Worm (Caenorhabditis elegans): ENCODE results near the gene nrx-1.

The nrx-1 gene

DNA sequence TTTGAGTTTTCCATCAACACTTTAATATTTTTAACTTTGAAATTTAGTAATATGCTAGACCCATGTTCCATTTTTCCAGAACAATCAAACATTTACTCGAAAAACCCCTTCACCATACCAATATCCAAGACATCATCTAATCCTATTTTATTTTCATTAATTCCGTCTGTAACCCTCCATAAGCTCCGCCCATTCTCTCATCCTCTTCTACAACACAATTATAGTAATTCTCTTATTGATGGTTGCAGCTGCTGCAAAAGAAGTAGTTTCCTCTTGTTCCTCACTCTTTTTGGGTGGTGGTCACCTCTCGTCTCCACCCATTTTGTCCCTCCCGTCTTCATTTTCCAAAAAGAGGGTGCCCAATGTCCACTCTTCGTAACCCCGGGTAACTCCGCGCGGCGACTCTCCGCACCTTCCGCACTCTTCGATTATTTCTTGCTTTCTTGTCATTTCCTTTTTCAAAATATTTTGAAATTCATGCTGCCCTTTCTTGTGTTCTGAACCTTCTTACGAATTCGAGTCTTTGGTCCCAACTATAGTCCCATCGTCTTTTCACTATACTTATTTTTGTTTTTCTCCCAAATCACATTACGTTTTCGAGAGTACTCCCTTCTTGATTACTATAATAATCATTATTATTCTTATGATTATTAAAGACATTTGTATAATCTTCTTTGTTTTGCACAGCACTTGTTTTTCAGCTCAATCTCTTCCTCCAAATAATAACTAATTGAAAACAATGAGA, 55.5 kb downstream of the nrx-1 start, which contains the start of gene F32D8.1:
F32D8.1 (plus strand) TSS at position 695 of the 745 bp plus-strand sequence.
- TF ChIP-seq him-1 (tag; optimal IDR thresholded peaks at IDR 0.05) (no peak), dao-5 (tag; optimal IDR thresholded peaks at IDR 0.05) (no peak), W03F9.2 (tag; optimal IDR thresholded peaks at IDR 0.05) (no peak)

DNA sequence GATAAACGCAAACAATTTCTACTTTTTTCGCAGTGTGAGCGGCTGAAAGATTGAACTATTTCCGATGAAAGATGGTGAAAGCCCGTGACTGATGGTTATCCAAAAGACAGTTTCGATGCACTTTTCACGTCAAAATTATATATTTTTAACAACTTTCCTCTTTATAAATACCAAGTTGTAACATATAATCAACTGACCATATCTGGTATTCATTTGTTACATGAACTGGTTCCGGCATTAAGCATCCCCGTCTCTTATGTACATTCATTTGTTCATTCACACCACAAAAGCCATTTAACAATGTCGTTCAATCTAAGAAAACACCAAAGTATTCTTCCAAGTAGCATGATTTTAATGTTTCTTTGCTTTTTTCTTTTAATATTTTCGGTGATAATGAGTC, 58.7 kb downstream of the nrx-1 start, which contains the start of gene F32D8.2:
F32D8.2 (plus strand) TSS at position 301 of the 400 bp plus-strand sequence.
- TF ChIP-seq W03F9.2 (tag; optimal IDR thresholded peaks at IDR 0.05): no peak
- no peak for TF ChIP-seq him-1 (tag; optimal IDR thresholded peaks at IDR 0.05)
- TF ChIP-seq dao-5 (tag; optimal IDR thresholded peaks at IDR 0.05): no peak

DNA sequence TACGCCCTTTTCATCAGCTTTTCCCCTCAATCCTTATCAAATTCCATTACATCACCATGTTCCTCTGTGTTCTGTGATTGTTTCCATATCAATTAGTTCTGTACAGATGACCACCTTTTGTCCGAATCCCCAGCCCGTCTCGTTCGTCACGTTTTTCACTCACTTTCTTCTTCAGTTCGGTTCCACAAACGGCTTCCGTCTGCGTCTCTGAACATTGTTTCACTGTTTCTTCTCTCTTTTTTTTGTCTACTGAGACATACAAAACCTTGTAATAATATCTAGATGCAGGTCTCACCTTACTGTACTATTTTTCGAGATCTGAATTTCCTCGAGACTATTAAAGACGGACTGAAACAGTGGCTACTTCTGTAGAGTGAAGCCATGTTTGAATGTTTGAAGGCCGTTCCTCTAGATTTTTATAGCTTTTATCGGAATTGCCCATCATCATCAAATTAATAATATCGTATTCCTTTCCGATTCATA, 61.6 kb downstream of the nrx-1 start, which contains the start of gene F32D8.3:
F32D8.3 (plus strand) TSS at position 433 of the 483 bp plus-strand sequence.
- no peak for TF ChIP-seq W03F9.2 (tag; optimal IDR thresholded peaks at IDR 0.05)
- no peak for TF ChIP-seq him-1 (tag; optimal IDR thresholded peaks at IDR 0.05)
- TF ChIP-seq dao-5 (tag; optimal IDR thresholded peaks at IDR 0.05): no peak

DNA sequence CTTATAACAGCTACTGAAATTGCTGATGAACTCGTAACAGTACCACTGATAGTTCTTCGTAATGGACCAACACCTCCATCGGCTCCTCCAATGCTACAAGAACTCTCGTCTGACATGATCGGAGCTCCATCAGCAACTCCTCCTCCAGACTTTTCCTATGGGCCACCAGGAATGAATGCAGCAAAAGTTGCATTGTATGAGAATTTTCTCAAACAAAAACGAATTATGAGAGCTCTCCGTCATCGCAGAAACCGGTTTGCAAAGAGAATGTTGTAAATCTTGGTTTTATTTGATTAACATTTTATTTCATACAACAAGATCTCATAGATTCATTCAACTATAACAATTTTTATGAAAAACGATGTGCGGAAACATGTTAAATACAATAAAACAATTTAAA, 62.8 kb downstream of the nrx-1 start:
- TF ChIP-seq W03F9.2 (tag; optimal IDR thresholded peaks at IDR 0.05) (no peak), dao-5 (tag; optimal IDR thresholded peaks at IDR 0.05) (no peak), him-1 (tag; optimal IDR thresholded peaks at IDR 0.05) (no peak)

DNA sequence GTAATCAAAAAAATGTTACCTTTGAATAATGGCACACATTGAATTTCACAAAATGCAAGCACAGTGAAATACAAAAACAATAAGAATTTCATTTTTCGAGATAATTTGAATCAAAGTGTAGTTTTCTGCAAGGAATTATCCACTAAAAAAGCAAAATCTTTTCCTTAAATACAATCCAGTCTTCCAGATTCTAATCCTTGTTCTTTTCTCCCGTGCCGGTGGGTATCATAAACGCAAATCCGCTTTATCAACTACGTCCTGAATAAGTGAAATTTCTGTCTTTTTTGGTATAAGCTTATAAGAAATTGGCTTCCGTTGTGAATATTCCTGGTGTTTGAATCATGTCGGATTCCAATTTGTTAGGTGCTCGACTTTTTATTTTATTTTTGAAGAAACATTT, 63.3 kb downstream of the nrx-1 start:
- TF ChIP-seq W03F9.2 (tag; optimal IDR thresholded peaks at IDR 0.05) (no peak), him-1 (tag; optimal IDR thresholded peaks at IDR 0.05) (no peak), dao-5 (tag; optimal IDR thresholded peaks at IDR 0.05) (no peak)

DNA sequence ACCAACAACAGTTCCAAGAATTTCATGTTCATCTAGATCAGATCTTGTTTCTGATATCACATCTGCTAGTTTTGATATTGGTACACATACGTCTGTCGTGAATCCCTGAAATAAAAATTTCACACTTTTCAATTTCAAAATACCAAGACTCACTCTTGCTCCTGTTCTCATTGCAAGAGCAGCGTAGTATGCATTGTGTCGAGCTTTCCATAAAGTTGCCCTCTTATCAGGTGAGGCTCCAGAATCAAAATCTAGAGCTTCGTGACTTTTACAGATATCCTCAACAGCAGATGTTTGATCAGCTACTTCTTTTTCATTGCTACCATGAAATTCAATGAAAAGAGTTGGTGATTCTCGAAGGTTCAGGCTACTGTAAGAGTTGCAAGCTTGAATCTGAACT, 64.2 kb downstream of the nrx-1 start, which contains the start of gene F32D8.11:
F32D8.11 (minus strand) TSS at position 101 of the 400 bp plus-strand sequence.
- TF ChIP-seq W03F9.2 (tag; optimal IDR thresholded peaks at IDR 0.05) (no peak), him-1 (tag; optimal IDR thresholded peaks at IDR 0.05) (no peak), dao-5 (tag; optimal IDR thresholded peaks at IDR 0.05) (no peak)

DNA sequence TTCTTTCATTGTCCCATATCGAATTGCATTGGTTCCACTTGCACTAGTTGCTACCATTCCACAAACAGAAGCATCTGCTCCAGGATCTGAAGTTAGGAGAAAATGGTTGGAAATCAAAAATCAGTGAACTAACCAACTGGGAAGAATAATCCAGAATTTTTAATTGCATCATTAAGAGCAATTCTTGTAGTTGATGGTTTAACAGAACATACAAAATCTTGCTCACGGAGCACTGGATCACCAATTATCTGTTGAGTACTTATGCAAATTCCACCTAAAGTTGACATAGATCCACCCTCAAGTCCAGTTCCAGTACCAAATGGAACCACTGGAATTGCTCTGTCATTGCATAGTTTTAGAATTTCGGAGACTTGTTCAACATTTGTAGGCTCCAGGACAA, 65.0 kb downstream of the nrx-1 start:
- TF ChIP-seq W03F9.2 (tag; optimal IDR thresholded peaks at IDR 0.05) (no peak), him-1 (tag; optimal IDR thresholded peaks at IDR 0.05) (no peak), dao-5 (tag; optimal IDR thresholded peaks at IDR 0.05) (no peak)

DNA sequence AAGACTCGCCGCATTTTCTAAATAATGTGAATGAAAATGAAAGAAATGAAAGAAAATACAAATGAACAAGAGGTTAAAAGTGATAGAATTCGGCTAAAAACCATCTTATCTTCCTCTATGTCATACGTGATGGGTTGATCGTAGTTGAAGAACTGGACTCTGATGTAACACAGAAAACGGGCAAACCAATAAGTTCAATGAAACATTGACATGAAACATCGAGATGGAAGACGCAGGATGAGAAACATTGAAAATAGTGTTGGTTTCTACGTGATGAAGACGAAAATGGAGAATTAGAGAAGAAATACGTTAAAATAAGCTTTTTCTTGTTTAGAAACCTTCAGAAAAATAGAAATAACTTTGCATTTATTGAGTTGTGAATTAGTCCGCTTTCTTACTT, 66.2 kb downstream of the nrx-1 start, which contains the start of gene F32D8.12:
F32D8.12 (minus strand) TSS at position 48 of the 400 bp plus-strand sequence.
- TF ChIP-seq dao-5 (tag; optimal IDR thresholded peaks at IDR 0.05): no peak
- TF ChIP-seq him-1 (tag; optimal IDR thresholded peaks at IDR 0.05): no peak
- no peak for TF ChIP-seq W03F9.2 (tag; optimal IDR thresholded peaks at IDR 0.05)

DNA sequence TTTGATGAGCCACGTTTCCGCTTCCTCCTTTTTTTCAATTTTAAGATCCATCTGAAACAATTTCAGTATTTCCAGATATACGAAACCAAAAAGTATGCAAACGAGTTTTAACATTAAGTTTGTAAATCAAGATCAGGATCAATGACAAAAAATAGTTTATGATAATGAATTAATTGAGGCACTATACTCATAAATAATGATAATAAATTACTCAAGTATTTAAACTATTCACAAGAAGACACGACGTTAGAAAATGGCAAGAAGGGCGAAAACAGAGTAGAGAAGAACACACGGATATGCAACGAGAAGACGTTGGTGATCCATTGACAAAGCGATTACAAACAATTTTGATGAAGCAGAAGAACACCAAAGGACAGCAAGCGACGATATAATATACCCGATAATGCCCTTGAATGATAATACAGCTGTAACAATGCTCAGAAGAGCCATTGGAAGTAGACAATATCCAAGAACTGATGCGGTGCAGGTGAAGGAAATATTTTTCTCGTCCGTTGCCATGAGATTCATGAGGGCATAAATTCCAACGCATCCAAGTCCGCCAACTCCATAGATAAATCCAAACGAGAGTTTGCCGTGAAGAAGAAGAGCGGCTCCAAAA, 68.8 kb downstream of the nrx-1 start, which contains the start of gene F32D8.4:
F32D8.4 (minus strand) TSS at position 51 of the 619 bp plus-strand sequence.
- TF ChIP-seq dao-5 (tag; optimal IDR thresholded peaks at IDR 0.05) (no peak), him-1 (tag; optimal IDR thresholded peaks at IDR 0.05) (no peak), W03F9.2 (tag; optimal IDR thresholded peaks at IDR 0.05) (no peak)

DNA sequence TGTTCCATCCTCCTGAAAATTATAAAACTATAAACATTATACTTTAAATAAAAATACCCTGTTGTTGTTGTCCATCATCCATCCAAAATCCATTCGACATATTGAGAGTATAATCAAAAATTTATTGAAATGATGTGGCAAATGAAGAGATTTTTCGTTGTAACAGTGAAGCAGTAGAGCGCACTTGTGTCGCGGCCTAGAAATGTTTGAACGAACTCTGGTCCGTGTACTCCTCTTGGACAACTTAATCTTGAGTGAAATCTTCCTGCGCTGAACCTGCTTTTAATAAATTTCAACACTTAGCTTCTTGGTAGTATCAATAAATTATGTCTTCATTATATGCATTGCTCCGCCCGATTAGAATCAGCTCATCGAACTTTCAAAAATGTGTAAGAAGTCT, 69.8 kb downstream of the nrx-1 start, which contains the start of the genes F32D8.14 and F32D8.5:
F32D8.14 (minus strand) TSS at position 188 of the 400 bp plus-strand sequence.
F32D8.5 (plus strand) TSS at position 200 of the 400 bp plus-strand sequence.
- TF ChIP-seq dao-5 (tag; optimal IDR thresholded peaks at IDR 0.05) (no peak), him-1 (tag; optimal IDR thresholded peaks at IDR 0.05) (peak; percentile 33), W03F9.2 (tag; optimal IDR thresholded peaks at IDR 0.05) (peak; percentile 92)

DNA sequence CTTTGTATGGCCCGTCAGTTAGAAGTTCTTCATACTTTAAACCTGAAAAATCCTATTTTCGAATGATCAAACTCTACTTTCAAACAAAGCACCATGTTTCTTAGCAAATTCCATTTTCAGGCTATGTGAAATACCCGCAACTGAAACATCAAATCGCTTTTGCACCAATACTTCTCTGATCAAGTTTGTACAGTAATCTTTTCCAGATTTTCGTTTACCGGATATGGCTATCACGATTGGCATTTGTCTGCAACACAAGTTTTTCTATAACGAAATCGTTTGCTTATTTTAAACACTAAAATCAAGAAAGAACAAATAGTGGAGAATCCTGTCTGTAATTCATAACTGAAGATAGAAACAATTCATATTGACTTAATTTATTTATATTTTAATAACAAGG, 71.5 kb downstream of the nrx-1 start, which contains the start of gene F32D8.13:
F32D8.13 (minus strand) TSS at position 249 of the 400 bp plus-strand sequence.
- TF ChIP-seq W03F9.2 (tag; optimal IDR thresholded peaks at IDR 0.05) (no peak), him-1 (tag; optimal IDR thresholded peaks at IDR 0.05) (no peak), dao-5 (tag; optimal IDR thresholded peaks at IDR 0.05) (no peak)

All from whole organism, L4/young adult.